Fruit fly (Drosophila melanogaster): ENCODE data around the gene bsk.
A peak's percentile ranks its signal among the peaks of the same experiment; 100 is the strongest.

bsk gene

dm6 chr2L:10263830-10264634 is 13.7 kb upstream of the bsk start, which contains the start of gene REPTOR-BP:
Gene REPTOR-BP (plus strand): TSS chr2L:10264125.
- TF ChIP-seq sage (GFP tag; optimal IDR thresholded peaks at IDR 0.05): peak; percentile 58
- no peak for TF ChIP-seq Hr78 (GFP tag; optimal IDR thresholded peaks at IDR 0.05)
- no peak for TF ChIP-seq dl (GFP tag; optimal IDR thresholded peaks at IDR 0.05; ENCODE audit: insufficient read depth in 1 of 2, partially characterized antibody in 2 of 2)
- TF ChIP-seq ey (GFP tag; optimal IDR thresholded peaks at IDR 0.05): no peak
- TF ChIP-seq Dfd (GFP tag; optimal IDR thresholded peaks at IDR 0.05): no peak
- no peak for TF ChIP-seq Vsx2 (GFP tag; optimal IDR thresholded peaks at IDR 0.05; ENCODE audit: partially characterized antibody)
- TF ChIP-seq brk (GFP tag; optimal IDR thresholded peaks at IDR 0.05): peak; percentile 67
- peak; percentile 0 for TF ChIP-seq psq (GFP tag; optimal IDR thresholded peaks at IDR 0.05)

- TF ChIP-seq Hr83 (GFP tag; optimal IDR thresholded peaks at IDR 0.05; ENCODE audit: poor library complexity, severe bottlenecking): no peak
- no peak for TF ChIP-seq OdsH (GFP tag; optimal IDR thresholded peaks at IDR 0.05)
- peak in 1 of 2 experiments; percentile 22 for TF ChIP-seq dl (GFP tag; optimal IDR thresholded peaks at IDR 0.05; ENCODE audit: insufficient read depth in 1 of 2, partially characterized antibody in 2 of 2)
- TF ChIP-seq dmrt93B (GFP tag; optimal IDR thresholded peaks at IDR 0.05): no peak
- TF ChIP-seq CG32264 (GFP tag; optimal IDR thresholded peaks at IDR 0.05): no peak
- TF ChIP-seq Hr78 (GFP tag; optimal IDR thresholded peaks at IDR 0.05): no peak
- no peak for TF ChIP-seq Rel (GFP tag; optimal IDR thresholded peaks at IDR 0.05)
- peak; percentile 83 for TF ChIP-seq Rel (tag; optimal IDR thresholded peaks at IDR 0.05)
Measured at dm6 chr2L:10263343-10263744, 13.0 kb upstream of the bsk start, which contains the start of gene Rsf1. Gene Rsf1 (minus strand): TSS chr2L:10263554.

- no peak for TF ChIP-seq pan (optimal IDR thresholded peaks at IDR 0.05)
- no peak for TF ChIP-seq CrebA (GFP tag; optimal IDR thresholded peaks at IDR 0.05; ENCODE audit: borderline replicate concordance)
- no peak for TF ChIP-seq CG32264 (GFP tag; optimal IDR thresholded peaks at IDR 0.05)
- no peak for TF ChIP-seq foxo (GFP tag; optimal IDR thresholded peaks at IDR 0.05)
- no peak for TF ChIP-seq usp (GFP tag; optimal IDR thresholded peaks at IDR 0.05)
- no peak for TF ChIP-seq Hnf4 (GFP tag; optimal IDR thresholded peaks at IDR 0.05)
- TF ChIP-seq HLH106 (tag; optimal IDR thresholded peaks at IDR 0.05): no peak
- no peak for TF ChIP-seq woc (GFP tag; optimal IDR thresholded peaks at IDR 0.05)
- TF ChIP-seq sv (GFP tag; optimal IDR thresholded peaks at IDR 0.05): no peak
- TF ChIP-seq Dfd (GFP tag; optimal IDR thresholded peaks at IDR 0.05): no peak
- no peak for TF ChIP-seq h (GFP tag; optimal IDR thresholded peaks at IDR 0.05)
- no peak for TF ChIP-seq dl (GFP tag; optimal IDR thresholded peaks at IDR 0.05; ENCODE audit: insufficient read depth in 1 of 2, partially characterized antibody in 2 of 2)
- TF ChIP-seq tai (GFP tag; optimal IDR thresholded peaks at IDR 0.05): no peak
- no peak for TF ChIP-seq dmrt93B (GFP tag; optimal IDR thresholded peaks at IDR 0.05)
- TF ChIP-seq Sp1 (GFP tag; optimal IDR thresholded peaks at IDR 0.05): no peak
- TF ChIP-seq sage (GFP tag; optimal IDR thresholded peaks at IDR 0.05): no peak
- TF ChIP-seq Hr83 (GFP tag; optimal IDR thresholded peaks at IDR 0.05; ENCODE audit: poor library complexity, severe bottlenecking): no peak
- TF ChIP-seq brk (GFP tag; optimal IDR thresholded peaks at IDR 0.05): no peak
Measured at dm6 chr2L:10261774-10262173, 11.5 kb upstream of the bsk start.

- TF ChIP-seq Hr78 (GFP tag; optimal IDR thresholded peaks at IDR 0.05) (no peak), Vsx2 (GFP tag; optimal IDR thresholded peaks at IDR 0.05; ENCODE audit: partially characterized antibody) (peak; percentile 99), Hr83 (GFP tag; optimal IDR thresholded peaks at IDR 0.05; ENCODE audit: poor library complexity, severe bottlenecking) (peak; percentile 65), N (GFP tag; optimal IDR thresholded peaks at IDR 0.05) (no peak), Dfd (GFP tag; optimal IDR thresholded peaks at IDR 0.05) (no peak), CG9705 (GFP tag; optimal IDR thresholded peaks at IDR 0.05) (peak; percentile 24), Jra (GFP tag; optimal IDR thresholded peaks at IDR 0.05) (peak; percentile 41), lola (GFP tag; optimal IDR thresholded peaks at IDR 0.05) (no peak), psq (GFP tag; optimal IDR thresholded peaks at IDR 0.05) (peak; percentile 36), brk (GFP tag; optimal IDR thresholded peaks at IDR 0.05) (peak; percentile 16), dsf (GFP tag; optimal IDR thresholded peaks at IDR 0.05; ENCODE audit: borderline replicate concordance) (peak; percentile 2), GATAd (GFP tag; optimal IDR thresholded peaks at IDR 0.05) (no peak), fru (GFP tag; optimal IDR thresholded peaks at IDR 0.05) (no peak), Mio (GFP tag; optimal IDR thresholded peaks at IDR 0.05) (no peak), ey (GFP tag; optimal IDR thresholded peaks at IDR 0.05) (peak; percentile 30), sv (GFP tag; optimal IDR thresholded peaks at IDR 0.05) (peak; percentile 59), tai (GFP tag; optimal IDR thresholded peaks at IDR 0.05) (no peak), woc (GFP tag; optimal IDR thresholded peaks at IDR 0.05) (peak; percentile 53), Dif (GFP tag; optimal IDR thresholded peaks at IDR 0.05; ENCODE audit: partially characterized antibody) (peak; percentile 99), dl (GFP tag; optimal IDR thresholded peaks at IDR 0.05; ENCODE audit: insufficient read depth in 1 of 2, partially characterized antibody in 2 of 2) (peak; percentile 59 to 88)
Measured at dm6 chr2L:10260750-10261493, 10.6 kb upstream of the bsk start, which contains the start of gene Pten. Gene Pten (minus strand): TSS chr2L:10261049.
